Fruit fly (Drosophila melanogaster) whole organism, pupa: ENCODE measurements around the gene Ssb-c31a.

ENCODE experiments used
- CG13204 ChIP-seq: fragments of 200-800 bp; sonication (Bioruptor generic); optimal IDR thresholded peaks from 2 replicates; lab custom pipeline; 2018; ENCODE audit warnings: missing biosample characterization, mild to moderate bottlenecking, missing genetic modification characterization, moderate library complexity
- CG14655 ChIP-seq: fragments of 200-800 bp; sonication (Bioruptor generic); optimal IDR thresholded peaks from 3 replicates; lab custom pipeline; 2017; ENCODE audit warnings: mild to moderate bottlenecking, missing biosample characterization, missing genetic modification reagents, missing genetic modification characterization
- CG17806 ChIP-seq: fragments of 200-800 bp; sonication (Bioruptor generic); optimal IDR thresholded peaks from 2 replicates; lab custom pipeline; 2018; ENCODE audit warnings: missing biosample characterization, mild to moderate bottlenecking, missing genetic modification characterization, moderate library complexity
- CG34367 ChIP-seq: fragments of 200-800 bp; sonication (Bioruptor generic); optimal IDR thresholded peaks from 2 replicates; lab custom pipeline; 2018; ENCODE audit warnings: missing biosample characterization, mild to moderate bottlenecking, missing genetic modification characterization
- CG8301 ChIP-seq: fragments of 200-800 bp; sonication (Bioruptor generic); optimal IDR thresholded peaks from 2 replicates; lab custom pipeline; 2018; ENCODE audit warnings: missing biosample characterization, mild to moderate bottlenecking, missing genetic modification characterization
- CG9948 ChIP-seq: fragments of 200-800 bp; sonication (Bioruptor generic); optimal IDR thresholded peaks from 2 replicates; lab custom pipeline; 2018; ENCODE audit warnings: missing biosample characterization, mild to moderate bottlenecking, missing genetic modification characterization, moderate library complexity
- Snoo ChIP-seq: fragments of 200-800 bp; sonication (Bioruptor generic); optimal IDR thresholded peaks from 3 replicates; lab custom pipeline; 2017; ENCODE audit warnings: missing biosample characterization, mild to moderate bottlenecking, missing genetic modification characterization, inconsistent platforms
- rn ChIP-seq: fragments of 200-800 bp; sonication (Bioruptor generic); IDR thresholded peaks from 2 replicates; pipeline ENCODE4 v1.3.6; 2022; ENCODE audit warnings: missing biosample characterization, missing genetic modification characterization

DNA sequence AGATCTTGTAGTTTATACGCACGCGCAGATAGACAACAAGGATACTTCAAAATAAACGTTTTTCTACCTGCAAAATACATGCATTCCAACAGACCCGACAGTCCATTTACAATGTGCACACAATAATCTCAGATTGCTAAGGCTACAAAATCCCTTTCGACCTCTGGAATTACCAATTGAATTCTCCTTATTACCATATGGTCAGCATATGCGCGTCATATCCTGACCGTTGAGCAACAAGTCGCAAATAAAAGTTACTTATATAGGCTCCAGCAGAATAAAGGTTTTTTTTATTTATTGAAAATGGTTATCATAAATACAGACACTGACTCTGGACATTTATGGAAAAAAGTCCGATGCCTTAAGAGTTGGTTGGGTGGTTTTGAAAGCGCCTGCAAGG lies 1.8 kb upstream of the Ssb-c31a start:
- no peak for TF ChIP-seq CG9948
- no peak for TF ChIP-seq Snoo
- TF ChIP-seq rn: no peak
- no peak for TF ChIP-seq CG13204
- TF ChIP-seq CG34367: no peak
- TF ChIP-seq CG17806 (tag; lab: Kevin White, UChicago): no peak
- no peak for TF ChIP-seq CG8301 (tag; lab: Kevin White, UChicago)
- TF ChIP-seq CG14655: no peak
